Worm (Caenorhabditis elegans) whole organism, L4 larva: ENCODE measurements around the gene Y38E10A.14.

Experiments used
- F44E2.7 ChIP-seq: fragments of 200-800 bp; sonication (Bioruptor generic); IDR thresholded peaks from 2 replicates; pipeline ENCODE4 v2.1.2; 2022; ENCODE audit warnings: missing genetic modification characterization, missing compliant biosample characterization
- R02D3.7 ChIP-seq: fragments of 150-350 bp; sonication (generic microtip); optimal IDR thresholded peaks from 3 replicates; lab custom pipeline; 2014; ENCODE audit warnings: missing biosample characterization, missing genetic modification characterization
- Y75B8A.6 ChIP-seq: fragments of 200-800 bp; sonication (Bioruptor generic); IDR thresholded peaks from 2 replicates; pipeline ENCODE4 v1.3.6; 2022; ENCODE audit warnings: missing genetic modification reagents, missing genetic modification characterization, missing compliant biosample characterization
- ama-1 ChIP-seq: fragments of 150-350 bp; optimal IDR thresholded peaks from 2 replicates; lab custom pipeline; 2014; ENCODE audit warnings: inconsistent platforms, mixed read lengths
- arid-1 ChIP-seq: fragments of 200-800 bp; sonication (Bioruptor generic); conservative IDR thresholded peaks from 2 replicates; pipeline ENCODE4 v1.3.6; 2022; ENCODE audit warnings: missing genetic modification reagents, missing genetic modification characterization, missing compliant biosample characterization
- ceh-32 ChIP-seq: sonication (generic microtip); optimal IDR thresholded peaks from 2 replicates; lab custom pipeline; 2016; ENCODE audit warnings: mild to moderate bottlenecking, missing genetic modification characterization, missing compliant biosample characterization; ENCODE audit not compliant: poor library complexity
- ceh-82 ChIP-seq: sonication (generic microtip); optimal IDR thresholded peaks from 2 replicates; lab custom pipeline; 2017; ENCODE audit warnings: missing biosample characterization, missing genetic modification characterization
- lin-13 ChIP-seq: fragments of 150-350 bp; optimal IDR thresholded peaks from 2 replicates; lab custom pipeline; 2014; ENCODE audit warnings: missing biosample characterization, missing genetic modification reagents, missing genetic modification characterization
- lin-38 ChIP-seq: fragments of 200-800 bp; sonication (Bioruptor generic); IDR thresholded peaks from 2 replicates; pipeline ENCODE4 v1.3.6; 2022; ENCODE audit warnings: missing genetic modification reagents, missing genetic modification characterization, missing compliant biosample characterization
- lsy-2 ChIP-seq, 2 experiments: fragments of 150-350 bp in 1 of 2; sonication (generic microtip) in 1 of 2; optimal IDR thresholded peaks; 2 replicates each; lab custom pipeline; 2014 to 2017; ENCODE audit warnings: missing biosample characterization in 2 of 2, missing genetic modification characterization in 2 of 2
- pha-4 ChIP-seq, 2 experiments: fragments of 150-350 bp in 1 of 2; fragments of 200-800 bp in 1 of 2; sonication (Bioruptor generic) in 1 of 2; IDR thresholded peaks in 1 of 2; optimal IDR thresholded peaks in 1 of 2; 2 replicates each; pipeline versions ENCODE4 v1.3.6 to Lab custom; 2014 to 2022; ENCODE audit warnings: missing genetic modification characterization in 2 of 2, missing genetic modification reagents in 2 of 2, missing biosample characterization in 1 of 2, missing compliant biosample characterization in 1 of 2
- snpc-4 ChIP-seq: fragments of 150-350 bp; optimal IDR thresholded peaks from 2 replicates; lab custom pipeline; 2014; ENCODE audit warnings: missing biosample characterization, missing genetic modification characterization
- unc-130 ChIP-seq: sonication (generic microtip); optimal IDR thresholded peaks from 2 replicates; lab custom pipeline; 2016; ENCODE audit warnings: missing genetic modification reagents, missing genetic modification characterization, missing compliant biosample characterization
- unc-62 ChIP-seq, 3 experiments: fragments of 150-350 bp in 1 of 3; sonication (generic microtip); optimal IDR thresholded peaks in 2 of 3; peaks in 1 of 3; 1 replicate in 1 of 3; 2 replicates in 2 of 3; lab custom pipeline; 2014 to 2017; ENCODE audit warnings: missing biosample characterization in 3 of 3, missing genetic modification characterization in 3 of 3, missing genetic modification reagents in 3 of 3, missing genotype in 1 of 3

DNA sequence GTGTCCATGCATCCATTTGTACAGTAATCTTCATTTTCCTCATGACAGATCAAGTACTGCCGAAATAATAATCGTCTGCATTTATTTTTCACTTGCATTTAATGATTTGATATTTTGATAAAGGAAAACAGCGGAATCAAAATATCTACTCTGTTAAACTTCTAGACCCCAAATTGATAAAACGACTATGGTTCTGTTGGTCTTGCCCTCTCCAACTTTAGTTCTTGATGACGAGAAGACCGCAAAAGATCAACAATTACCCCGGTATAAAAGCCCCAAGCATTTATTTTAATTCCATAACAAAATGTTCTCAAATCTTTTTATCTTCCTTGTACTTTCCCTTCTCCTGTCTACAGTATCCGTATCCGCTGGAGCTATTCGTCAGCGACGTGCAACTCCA lies 15.7 kb downstream of the Y38E10A.14 start, which contains the start of gene Y38E10A.9:
- no peak for TF ChIP-seq ceh-32 (tag; lab: Kevin White, UChicago)
- TF ChIP-seq ama-1, result no peak
- TF ChIP-seq pha-4 (GFP tag; IDR thresholded peaks at IDR 0.05; lab: Robert Waterston, UW), result no peak
- TF ChIP-seq pha-4 (tag; optimal IDR thresholded peaks at IDR 0.05; lab: Kevin White, UChicago), result no peak
- no peak for TF ChIP-seq lin-13
- no peak for TF ChIP-seq unc-62 (GFP tag; optimal IDR thresholded peaks at IDR 0.05 in 1 of 2; lab: Kevin White, UChicago)
- TF ChIP-seq unc-62 (tag; optimal IDR thresholded peaks at IDR 0.05; lab: Kevin White, UChicago), result no peak
- no peak for TF ChIP-seq unc-130 (GFP tag; lab: Kevin White, UChicago)
- TF ChIP-seq snpc-4 (tag; lab: Kevin White, UChicago), result no peak
- TF ChIP-seq F44E2.7 (GFP tag; lab: Robert Waterston, UW), result no peak
- TF ChIP-seq lsy-2 (tag; optimal IDR thresholded peaks at IDR 0.05; lab: Kevin White, UChicago), result no peak
- no peak for TF ChIP-seq R02D3.7 (tag; lab: Kevin White, UChicago)
- no peak for TF ChIP-seq ceh-82 (tag; lab: Kevin White, UChicago)
- no peak for TF ChIP-seq lin-38
- TF ChIP-seq Y75B8A.6, result no peak
- TF ChIP-seq arid-1 (GFP tag; lab: Robert Waterston, UW), result no peak
